Worm (Caenorhabditis elegans) whole organism, early embryonic: ENCODE measurements around the gene angl-1.

Experiments
- B0310.2 ChIP-seq: sonication (generic microtip); optimal IDR thresholded peaks from 2 replicates; lab custom pipeline; 2016; ENCODE audit warnings: mild to moderate bottlenecking, missing genetic modification characterization, missing compliant biosample characterization
- F13C5.2 ChIP-seq: sonication (generic microtip); optimal IDR thresholded peaks from 2 replicates; lab custom pipeline; 2017; ENCODE audit warnings: mild to moderate bottlenecking, missing genetic modification characterization, inconsistent platforms, missing compliant biosample characterization
- aly-1 ChIP-seq: sonication (generic microtip); optimal IDR thresholded peaks from 2 replicates; lab custom pipeline; 2016; ENCODE audit warnings: missing genetic modification characterization, missing compliant biosample characterization
- ama-1 ChIP-seq: fragments of 150-350 bp; optimal IDR thresholded peaks from 2 replicates; lab custom pipeline; 2014
- ceh-13 ChIP-seq: fragments of 200-800 bp; sonication (Bioruptor generic); optimal IDR thresholded peaks from 2 replicates; lab custom pipeline; 2018; ENCODE audit warnings: mild to moderate bottlenecking, missing genetic modification characterization, missing compliant biosample characterization
- ceh-36 ChIP-seq: sonication (generic microtip); optimal IDR thresholded peaks from 2 replicates; lab custom pipeline; 2016; ENCODE audit warnings: missing genetic modification characterization, inconsistent platforms, missing compliant biosample characterization
- ets-7 ChIP-seq: sonication (generic microtip); optimal IDR thresholded peaks from 2 replicates; lab custom pipeline; 2016; ENCODE audit warnings: missing genotype, missing genetic modification characterization, missing compliant biosample characterization
- flt-1 ChIP-seq: fragments of 200-800 bp; sonication (Bioruptor generic); IDR thresholded peaks from 2 replicates; pipeline ENCODE4 v1.3.6; 2022; ENCODE audit warnings: missing genetic modification characterization, missing compliant biosample characterization
- hmbx-1 ChIP-seq: sonication (generic microtip); optimal IDR thresholded peaks from 2 replicates; lab custom pipeline; 2016; ENCODE audit warnings: mild to moderate bottlenecking, missing genetic modification characterization, missing compliant biosample characterization
- hmg-4 ChIP-seq: fragments of 200-800 bp; sonication (Bioruptor generic); optimal IDR thresholded peaks from 2 replicates; lab custom pipeline; 2018; ENCODE audit warnings: mild to moderate bottlenecking, missing genetic modification characterization, missing compliant biosample characterization
- hnd-1 ChIP-seq: sonication (generic microtip); optimal IDR thresholded peaks from 2 replicates; lab custom pipeline; 2016; ENCODE audit warnings: missing genetic modification characterization, missing compliant biosample characterization
- pes-1 ChIP-seq: fragments of 200-800 bp; sonication (Bioruptor generic); IDR thresholded peaks from 2 replicates; pipeline ENCODE4 v1.3.6; 2022; ENCODE audit warnings: missing genetic modification reagents, missing genetic modification characterization, missing compliant biosample characterization
- scrt-1 ChIP-seq: fragments of 200-800 bp; sonication (Bioruptor generic); IDR thresholded peaks from 2 replicates; pipeline ENCODE4 v1.3.6; 2022; ENCODE audit warnings: missing genetic modification characterization, missing compliant biosample characterization
- sea-1 ChIP-seq: fragments of 200-800 bp; sonication (Bioruptor generic); conservative IDR thresholded peaks from 2 replicates; pipeline ENCODE4 v1.3.6; 2022; ENCODE audit warnings: missing genetic modification characterization, missing compliant biosample characterization
- tbx-11 ChIP-seq: fragments of 200-800 bp; sonication (Bioruptor generic); IDR thresholded peaks from 2 replicates; pipeline ENCODE4 v1.3.6; 2022; ENCODE audit warnings: missing genetic modification characterization, missing compliant biosample characterization
- tbx-37 ChIP-seq: fragments of 200-800 bp; sonication (Bioruptor generic); conservative IDR thresholded peaks from 2 replicates; pipeline ENCODE4 v1.3.6; 2022; ENCODE audit warnings: missing genetic modification reagents, missing genetic modification characterization, missing compliant biosample characterization
- tra-4 ChIP-seq: sonication (generic microtip); optimal IDR thresholded peaks from 2 replicates; lab custom pipeline; 2017; ENCODE audit warnings: missing genetic modification characterization, missing compliant biosample characterization

The angl-1 gene

ce11 chrV:2695935-2696334 is 43.1 kb downstream of the angl-1 start, which contains the start of gene Y45G12B.3:
Gene Y45G12B.3 (minus strand): TSS chrV:2696254.
- TF ChIP-seq flt-1 (GFP tag; lab: Robert Waterston, UW) (no peak), ceh-36 (tag; lab: Kevin White, UChicago) (no peak), ceh-13 (no peak), hnd-1 (no peak), F13C5.2 (tag; lab: Kevin White, UChicago) (no peak), scrt-1 (GFP tag; lab: Robert Waterston, UW) (no peak), sea-1 (GFP tag; lab: Robert Waterston, UW) (no peak), tbx-37 (GFP tag; lab: Robert Waterston, UW) (no peak), hmg-4 (GFP tag; lab: Kevin White, UChicago) (no peak), ama-1 (lab: Kevin White, UChicago) (no peak)

ce11 chrV:2697693-2698092 is 44.8 kb downstream of the angl-1 start:
- TF ChIP-seq flt-1 (GFP tag; lab: Robert Waterston, UW): no peak
- peak; percentile 56; the same call in 1 of the 2 replicates for TF ChIP-seq pes-1 (GFP tag; lab: Robert Waterston, UW)

DNA sequence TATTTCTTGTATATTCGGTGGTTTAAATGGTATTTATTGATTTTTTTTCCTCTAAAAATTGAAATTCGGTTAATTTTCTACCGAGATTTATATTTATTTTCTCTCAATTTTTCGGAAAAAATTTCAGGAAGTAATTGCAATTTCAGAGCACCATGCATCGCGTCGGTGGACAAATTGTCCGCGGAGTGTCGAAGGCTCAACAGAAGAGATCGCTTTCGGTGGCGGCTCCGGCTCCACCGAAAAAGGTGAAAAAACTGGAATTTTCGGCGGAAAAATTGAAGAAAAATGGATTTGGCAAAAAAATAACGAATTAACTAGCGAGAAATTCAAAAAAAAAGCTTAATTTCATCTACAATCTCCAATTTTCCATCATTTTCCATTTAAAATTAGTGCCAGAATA is 45.9 kb downstream of the angl-1 start, which contains the start of gene nuo-5:
TSS of gene nuo-5 (plus strand) at position 147 of the 400 bp plus-strand sequence.
- TF ChIP-seq B0310.2 (tag; lab: Kevin White, UChicago) (no peak), ceh-13 (no peak), scrt-1 (GFP tag; lab: Robert Waterston, UW) (no peak), flt-1 (GFP tag; lab: Robert Waterston, UW) (no peak), F13C5.2 (tag; lab: Kevin White, UChicago) (no peak), hmbx-1 (tag; lab: Kevin White, UChicago) (no peak), ama-1 (lab: Kevin White, UChicago) (no peak), tbx-11 (GFP tag; lab: Robert Waterston, UW) (no peak), pes-1 (GFP tag; lab: Robert Waterston, UW) (no peak), tbx-37 (GFP tag; lab: Robert Waterston, UW) (no peak), sea-1 (GFP tag; lab: Robert Waterston, UW) (no peak), hmg-4 (GFP tag; lab: Kevin White, UChicago) (no peak)

DNA sequence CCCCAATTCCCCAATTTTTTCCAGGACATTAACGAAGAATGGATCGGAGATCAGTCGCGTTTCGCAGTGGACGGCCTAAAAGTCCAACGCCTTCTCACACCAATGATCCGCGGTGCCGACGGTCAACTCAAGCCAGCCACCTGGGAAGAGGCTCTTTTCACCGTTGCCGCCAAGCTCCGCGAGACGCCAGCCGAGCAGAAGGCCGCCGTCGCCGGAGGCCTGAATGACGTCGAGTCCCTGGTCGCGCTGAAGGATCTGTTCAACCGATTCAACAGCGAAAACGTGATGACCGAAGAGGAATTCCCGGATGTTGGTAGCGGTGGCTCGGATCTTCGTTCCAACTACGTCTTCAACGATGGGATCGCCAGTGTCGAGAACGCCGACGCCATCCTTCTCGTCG is 50.0 kb downstream of the angl-1 start:
- TF ChIP-seq tra-4 (tag; lab: Kevin White, UChicago): no peak
- TF ChIP-seq ceh-36 (tag; lab: Kevin White, UChicago): no peak

DNA sequence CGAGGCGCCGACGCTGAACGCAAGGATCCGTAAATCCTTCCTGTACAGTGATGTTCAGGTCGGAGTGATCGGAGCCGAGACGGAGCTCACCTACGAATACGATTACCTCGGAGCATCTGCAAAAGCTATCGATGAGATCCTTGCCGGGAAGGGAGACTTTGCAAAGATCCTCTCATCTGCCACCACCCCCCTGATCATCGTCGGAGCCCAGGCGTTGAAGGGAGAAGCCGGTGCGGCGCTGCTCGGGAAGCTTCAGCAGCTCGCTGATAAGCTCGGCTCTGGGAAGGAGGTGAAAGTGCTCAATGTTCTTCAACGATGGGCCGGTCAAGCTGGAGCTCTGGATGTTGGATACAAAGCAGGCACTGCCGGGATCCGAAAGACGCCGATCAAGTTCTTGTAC is 50.4 kb downstream of the angl-1 start:
- TF ChIP-seq tra-4 (tag; lab: Kevin White, UChicago) (no peak), tbx-11 (GFP tag; lab: Robert Waterston, UW) (peak; percentile 6; the same call in 1 of the 2 replicates)

- TF ChIP-seq B0310.2 (tag; lab: Kevin White, UChicago) (no peak), hmg-4 (GFP tag; lab: Kevin White, UChicago) (no peak), tra-4 (tag; lab: Kevin White, UChicago) (no peak), F13C5.2 (tag; lab: Kevin White, UChicago) (no peak), sea-1 (GFP tag; lab: Robert Waterston, UW) (no peak), aly-1 (tag; lab: Kevin White, UChicago) (no peak), ceh-36 (tag; lab: Kevin White, UChicago) (no peak), hmbx-1 (tag; lab: Kevin White, UChicago) (no peak), scrt-1 (GFP tag; lab: Robert Waterston, UW) (no peak), tbx-11 (GFP tag; lab: Robert Waterston, UW) (no peak), pes-1 (GFP tag; lab: Robert Waterston, UW) (no peak), ceh-13 (no peak), hnd-1 (no peak), tbx-37 (GFP tag; lab: Robert Waterston, UW) (no peak), ama-1 (lab: Kevin White, UChicago) (no peak), ets-7 (tag; lab: Kevin White, UChicago) (no peak)
These were observed 53.5 kb downstream of the angl-1 start for ce11 chrV:2706379-2706778.

ce11 chrV:2710192-2710591 is 57.3 kb downstream of the angl-1 start:
- TF ChIP-seq ceh-36 (tag; lab: Kevin White, UChicago) (no peak), ets-7 (tag; lab: Kevin White, UChicago) (no peak), tbx-11 (GFP tag; lab: Robert Waterston, UW) (no peak), hnd-1 (no peak), ama-1 (lab: Kevin White, UChicago) (no peak), sea-1 (GFP tag; lab: Robert Waterston, UW) (no peak), tra-4 (tag; lab: Kevin White, UChicago) (no peak), hmg-4 (GFP tag; lab: Kevin White, UChicago) (no peak), tbx-37 (GFP tag; lab: Robert Waterston, UW) (no peak), hmbx-1 (tag; lab: Kevin White, UChicago) (no peak), ceh-13 (no peak), F13C5.2 (tag; lab: Kevin White, UChicago) (no peak), pes-1 (GFP tag; lab: Robert Waterston, UW) (no peak)

- no peak for TF ChIP-seq pes-1 (GFP tag; lab: Robert Waterston, UW)
- no peak for TF ChIP-seq tra-4 (tag; lab: Kevin White, UChicago)
- TF ChIP-seq hmg-4 (GFP tag; lab: Kevin White, UChicago): no peak
- TF ChIP-seq tbx-37 (GFP tag; lab: Robert Waterston, UW): no peak
- no peak for TF ChIP-seq F13C5.2 (tag; lab: Kevin White, UChicago)
- no peak for TF ChIP-seq ceh-13
These were observed 58.5 kb downstream of the angl-1 start, which contains the start of gene C24B9.3 for ce11 chrV:2711429-2711828. Gene C24B9.3 (minus strand): TSS chrV:2711599.
